Worm (Caenorhabditis elegans) whole organism, midembryonic: Measurements from ENCODE around the gene fip-7.
"Not testable (repeated sequence)": the region's sequence is repeated elsewhere in the genome, so short reads cannot be mapped to it uniquely, and the experiment has no call there.

ENCODE experiments used
- flt-1 ChIP-seq: fragments of 200-800 bp; sonication (Bioruptor generic); IDR thresholded peaks from 2 replicates; pipeline ENCODE4 v1.3.6; 2022; ENCODE audit warnings: missing genetic modification characterization, missing compliant biosample characterization
- med-1 ChIP-seq: sonication (generic microtip); optimal IDR thresholded peaks from 2 replicates; lab custom pipeline; 2017; ENCODE audit warnings: missing genetic modification characterization, mild to moderate bottlenecking, missing compliant biosample characterization, antibody characterized with exemption, missing genetic modification reagents; ENCODE audit not compliant: insufficient read depth
- ztf-23 ChIP-seq: fragments of 200-800 bp; sonication (Bioruptor generic); IDR thresholded peaks from 2 replicates; pipeline ENCODE4 v1.3.6; 2022; ENCODE audit warnings: missing genetic modification reagents, missing genetic modification characterization, missing compliant biosample characterization

The fip-7 gene

DNA sequence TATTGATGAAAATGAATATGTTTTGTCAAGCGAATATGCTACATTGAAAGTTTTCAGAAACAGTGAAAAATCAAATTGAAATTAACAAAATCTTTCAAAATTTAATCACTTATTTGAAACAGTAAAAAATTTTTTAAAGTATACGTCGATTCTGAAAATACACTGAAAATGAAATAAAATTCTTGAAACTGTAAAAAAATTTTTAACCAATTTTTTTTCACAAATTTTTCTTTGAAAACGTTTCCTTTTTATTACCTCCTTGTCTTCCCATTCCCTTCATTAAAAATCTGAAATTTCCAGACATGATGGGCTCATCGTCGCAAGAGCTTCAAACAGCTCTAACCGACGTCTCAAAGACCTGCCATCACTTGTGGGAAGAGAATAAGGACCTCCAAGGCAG is 38.0 kb downstream of the fip-7 start, which contains the start of gene sta-1:
sta-1 (plus strand) TSS at position 301 of the 400 bp plus-strand sequence.
- TF ChIP-seq med-1; ztf-23 (GFP tag; lab: Robert Waterston, UW); flt-1 (GFP tag; lab: Robert Waterston, UW): not testable (repeated sequence)

DNA sequence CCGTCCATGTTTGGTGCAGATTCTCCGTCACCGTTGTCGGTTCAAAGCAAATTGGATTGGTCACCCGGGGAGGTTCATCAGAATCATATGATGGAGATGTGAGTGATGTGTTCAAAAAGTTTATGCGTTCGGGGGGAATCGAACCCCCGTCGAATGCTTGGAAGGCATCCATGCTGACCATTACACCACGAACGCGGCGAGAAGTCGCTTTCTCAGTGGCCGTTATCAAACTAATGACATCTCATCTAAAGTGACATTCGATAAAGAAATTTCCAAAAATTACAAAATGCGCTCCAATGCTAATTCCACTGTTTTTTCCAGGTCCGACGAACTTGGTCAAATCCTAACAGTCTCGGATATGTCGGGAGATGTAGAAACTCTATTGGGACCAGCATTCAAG is 44.7 kb downstream of the fip-7 start:
- TF ChIP-seq flt-1 (GFP tag; lab: Robert Waterston, UW), result 0 out of 2 replicates have a peak, but pooled peaks have one; percentile 39
- TF ChIP-seq ztf-23 (GFP tag; lab: Robert Waterston, UW), result 0 out of 2 replicates have a peak, but pooled peaks have one; percentile 9
